Worm (Caenorhabditis elegans) whole organism, L4 larva: ENCODE data around the gene mrps-23.

ENCODE experiments used
- F49E8.2 ChIP-seq: sonication (generic microtip); optimal IDR thresholded peaks from 2 replicates; lab custom pipeline; 2016; ENCODE audit warnings: missing compliant biosample characterization, mild to moderate bottlenecking, missing genetic modification characterization, borderline replicate concordance
- lim-7 ChIP-seq: fragments of 200-800 bp; sonication (Bioruptor generic); IDR thresholded peaks from 2 replicates; pipeline ENCODE4 v1.3.6; 2022; ENCODE audit warnings: missing genetic modification characterization, missing compliant biosample characterization
- lin-39 ChIP-seq: fragments of 150-350 bp; optimal IDR thresholded peaks from 2 replicates; lab custom pipeline; 2014; ENCODE audit warnings: missing biosample characterization, missing genetic modification reagents, missing genetic modification characterization
- nhr-111 ChIP-seq: fragments of 200-800 bp; sonication (Bioruptor generic); optimal IDR thresholded peaks from 2 replicates; lab custom pipeline; 2018; ENCODE audit warnings: mild to moderate bottlenecking, missing genetic modification characterization, missing compliant biosample characterization
- nhr-237 ChIP-seq: sonication (generic microtip); optimal IDR thresholded peaks from 2 replicates; lab custom pipeline; 2017; ENCODE audit warnings: missing biosample characterization, missing genetic modification characterization
- pqm-1 ChIP-seq: sonication (generic microtip); optimal IDR thresholded peaks from 2 replicates; lab custom pipeline; 2017; ENCODE audit warnings: missing biosample characterization, missing genetic modification characterization
- unc-62 ChIP-seq, 3 experiments: fragments of 150-350 bp in 1 of 3; sonication (generic microtip); optimal IDR thresholded peaks in 2 of 3; peaks in 1 of 3; 1 replicate in 1 of 3; 2 replicates in 2 of 3; lab custom pipeline; 2014 to 2017; ENCODE audit warnings: missing biosample characterization in 3 of 3, missing genetic modification characterization in 3 of 3, missing genetic modification reagents in 3 of 3, missing genotype in 1 of 3
- zfp-3 ChIP-seq: fragments of 200-800 bp; sonication (Bioruptor generic); conservative IDR thresholded peaks from 2 replicates; pipeline ENCODE4 v1.3.6; 2022; ENCODE audit warnings: missing genetic modification reagents, missing genetic modification characterization, missing compliant biosample characterization
- ztf-11 ChIP-seq: fragments of 150-350 bp; optimal IDR thresholded peaks from 2 replicates; lab custom pipeline; 2014; ENCODE audit warnings: missing biosample characterization, missing genetic modification characterization

DNA sequence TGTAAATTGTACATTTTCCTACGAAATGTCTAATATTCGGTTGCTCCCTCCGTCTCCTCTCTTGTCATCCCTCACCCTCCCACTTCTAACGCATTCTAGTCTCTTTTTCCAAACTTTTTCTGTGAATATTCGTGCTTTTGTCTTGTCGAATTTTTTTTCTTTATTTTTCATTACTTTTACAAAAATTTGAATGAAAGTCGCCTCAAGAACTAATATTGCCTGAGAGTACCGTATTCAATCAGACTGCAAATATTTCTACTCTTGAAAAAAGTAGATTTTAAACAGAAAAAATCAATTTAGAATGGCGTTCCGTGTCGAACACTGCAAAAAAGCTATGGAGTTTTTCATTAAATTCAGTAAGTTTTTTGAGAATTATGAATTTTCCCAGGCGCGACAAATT lies 32.8 kb upstream of the mrps-23 start, which contains the start of gene ZK1098.11:
- no peak for TF ChIP-seq nhr-237 (tag; lab: Kevin White, UChicago)
- no peak for TF ChIP-seq unc-62 (GFP tag; optimal IDR thresholded peaks at IDR 0.05 in 1 of 2; lab: Kevin White, UChicago)
- no peak for TF ChIP-seq unc-62 (tag; optimal IDR thresholded peaks at IDR 0.05; lab: Kevin White, UChicago)
- TF ChIP-seq nhr-111, result no peak
- TF ChIP-seq F49E8.2 (tag; lab: Kevin White, UChicago), result no peak
- TF ChIP-seq pqm-1 (tag; lab: Kevin White, UChicago), result no peak
- TF ChIP-seq zfp-3 (GFP tag; lab: Robert Waterston, UW), result no peak
- TF ChIP-seq ztf-11 (tag; lab: Kevin White, UChicago), result no peak
- TF ChIP-seq lin-39 (tag; lab: Kevin White, UChicago), result no peak
- TF ChIP-seq lim-7 (GFP tag; lab: Robert Waterston, UW), result no peak
